Worm (Caenorhabditis elegans): ENCODE results near the gene C01G12.5.
"Not testable (repeated sequence)": the region's sequence is repeated elsewhere in the genome, so short reads cannot be mapped to it uniquely, and the experiment has no call there.

C01G12.5 gene

DNA sequence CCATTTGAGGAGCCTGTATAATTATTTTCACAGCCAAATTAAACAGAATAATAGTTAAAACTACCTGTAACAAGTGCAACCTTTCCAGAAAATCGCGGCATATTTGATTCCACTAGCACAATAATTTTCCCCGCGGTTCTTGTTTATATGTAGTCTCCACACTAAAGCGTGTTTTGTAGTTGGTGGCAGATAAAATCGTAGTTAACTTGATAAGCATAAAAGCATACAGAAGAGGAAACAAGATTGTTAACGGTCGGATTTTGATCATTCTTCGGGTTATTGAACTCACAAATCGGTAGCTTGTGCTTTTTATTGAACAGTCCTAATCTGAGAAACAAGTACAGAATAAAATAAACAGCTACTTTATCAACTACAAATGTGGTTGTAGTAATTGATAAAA, at the start of gene C01G12.5:
C01G12.5 (minus strand) TSS at position 101 of the 400 bp plus-strand sequence.
- TF ChIP-seq Y53G8AR.9 (GFP tag; conservative IDR thresholded peaks at IDR 0.05) (no peak), mes-4 (tag; optimal IDR thresholded peaks at IDR 0.05) (no peak), egl-44 (GFP tag; IDR thresholded peaks at IDR 0.05) (no peak), lin-35 (GFP tag; optimal IDR thresholded peaks at IDR 0.05) (no peak), aptf-2 (GFP tag; conservative IDR thresholded peaks at IDR 0.05) (no peak), snpc-3.4 (tag; optimal IDR thresholded peaks at IDR 0.05) (no peak), nhr-120 (GFP tag; IDR thresholded peaks at IDR 0.05) (no peak), atf-7 (tag; optimal IDR thresholded peaks at IDR 0.05) (no peak), ccch-3 (GFP tag; optimal IDR thresholded peaks at IDR 0.05) (no peak), tbx-9 (tag; optimal IDR thresholded peaks at IDR 0.05; ENCODE audit: borderline replicate concordance) (no peak), Y79H2A.3 (GFP tag; conservative IDR thresholded peaks at IDR 0.05) (no peak), ceh-40 (GFP tag; IDR thresholded peaks at IDR 0.05) (no peak)

DNA sequence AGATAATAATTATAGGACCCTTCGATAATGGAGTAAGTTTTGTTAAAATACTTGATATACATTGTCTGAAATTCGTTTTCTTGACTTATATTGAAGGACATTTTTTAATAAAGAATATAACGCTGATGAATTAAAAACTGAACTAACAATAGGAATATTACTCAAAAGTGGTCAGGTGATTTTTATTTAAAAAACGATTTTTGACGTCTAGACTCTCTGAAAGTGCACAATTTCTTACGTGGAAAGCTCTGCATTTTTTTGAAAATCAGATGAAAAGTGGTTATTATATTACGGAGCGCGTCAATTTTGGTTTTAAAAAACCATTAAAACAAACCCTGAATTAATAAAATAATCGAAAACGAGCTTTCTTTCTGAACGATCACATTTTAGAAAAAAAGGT, 49.4 kb upstream of the C01G12.5 start, which contains the start of gene sre-13:
sre-13 (minus strand) TSS at position 101 of the 400 bp plus-strand sequence.
- TF ChIP-seq rpc-1 (optimal IDR thresholded peaks at IDR 0.05): no peak
- TF ChIP-seq rpc-1 (tag; optimal IDR thresholded peaks at IDR 0.05): no peak
- TF ChIP-seq nhr-80 (tag; optimal IDR thresholded peaks at IDR 0.05): no peak
- no peak for TF ChIP-seq T07F8.4 (tag; optimal IDR thresholded peaks at IDR 0.05)
- no peak for TF ChIP-seq lin-26 (GFP tag; IDR thresholded peaks at IDR 0.05)
- no peak for TF ChIP-seq hmg-20 (GFP tag; IDR thresholded peaks at IDR 0.05)
- TF ChIP-seq snpc-3.4 (tag; optimal IDR thresholded peaks at IDR 0.05): no peak
- no peak for TF ChIP-seq lsl-1 (GFP tag; optimal IDR thresholded peaks at IDR 0.05)
- no peak for TF ChIP-seq hlh-12 (tag; optimal IDR thresholded peaks at IDR 0.05)
- TF ChIP-seq ztf-22 (GFP tag; optimal IDR thresholded peaks at IDR 0.05): no peak
- no peak for TF ChIP-seq ekl-4 (GFP tag; IDR thresholded peaks at IDR 0.05)
- no peak for TF ChIP-seq nfyb-1 (GFP tag; IDR thresholded peaks at IDR 0.05)
- no peak for TF ChIP-seq bed-1 (GFP tag; IDR thresholded peaks at IDR 0.05)
- TF ChIP-seq B0019.2 (GFP tag; conservative IDR thresholded peaks at IDR 0.05): no peak

DNA sequence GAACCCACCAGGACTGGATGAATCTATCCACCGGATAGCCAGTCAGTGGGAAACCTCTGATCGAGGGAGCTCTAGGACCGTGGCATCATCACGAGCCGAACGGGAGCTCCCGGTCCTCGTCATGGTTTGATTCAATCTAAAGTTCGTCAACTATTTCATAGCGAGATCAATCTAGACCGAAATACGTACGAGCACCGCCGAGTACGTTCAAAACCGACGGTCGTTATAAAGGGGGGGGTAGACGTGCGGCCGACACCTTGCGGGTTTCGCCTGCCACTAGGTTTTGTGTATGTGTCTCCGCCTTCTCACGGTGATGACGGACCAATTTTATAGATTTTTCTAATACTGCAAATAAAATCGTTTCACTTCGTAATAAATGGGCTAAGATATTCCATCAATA, 48.6 kb upstream of the C01G12.5 start:
- TF ChIP-seq zfh-2 (GFP tag; conservative IDR thresholded peaks at IDR 0.05) (0 out of 2 replicates have a peak, but pooled peaks have one; percentile 19), D2030.7 (GFP tag; IDR thresholded peaks at IDR 0.05) (peak; percentile 40; the same call in 1 of the 2 replicates), snpc-1.1 (tag; optimal IDR thresholded peaks at IDR 0.05; ENCODE audit: insufficient read depth) (peak; percentile 77), mcd-1 (GFP tag; IDR thresholded peaks at IDR 0.05) (0 out of 2 replicates have a peak, but pooled peaks have one; percentile 26), dox-1 (GFP tag; IDR thresholded peaks at IDR 0.05) (peak; percentile 50; the same call in 1 of the 2 replicates), rcor-1 (GFP tag; IDR thresholded peaks at IDR 0.05) (peak; percentile 45), rpc-1 (optimal IDR thresholded peaks at IDR 0.05) (peak; percentile 33), rpc-1 (tag; optimal IDR thresholded peaks at IDR 0.05) (peak; percentile 56), madf-6 (GFP tag; IDR thresholded peaks at IDR 0.05) (peak; percentile 53; the same call in 1 of the 2 replicates), hmg-1.2 (GFP tag; IDR thresholded peaks at IDR 0.05) (peak; percentile 81), snpc-4 (tag; optimal IDR thresholded peaks at IDR 0.05) (peak in 3 of 4 experiments; percentile 61 to 95 (median 94)), tbp1 (GFP tag; optimal IDR thresholded peaks at IDR 0.05) (peak; percentile 64), nfyb-1 (GFP tag; IDR thresholded peaks at IDR 0.05) (peak; percentile 64)
- TF ChIP-seq snpc-4 (GFP tag; optimal IDR thresholded peaks at IDR 0.05): not testable (repeated sequence)

All from whole organism, young adult.